Worm (Caenorhabditis elegans): ENCODE data around the gene C40A11.4.

- TF ChIP-seq snpc-4 (tag; optimal IDR thresholded peaks at IDR 0.05) (no peak), nhr-11 (tag; optimal IDR thresholded peaks at IDR 0.05) (no peak), skn-1 (tag; optimal IDR thresholded peaks at IDR 0.05) (no peak), lin-39 (tag; optimal IDR thresholded peaks at IDR 0.05) (no peak), F13H6.1 (tag; optimal IDR thresholded peaks at IDR 0.05) (no peak), nhr-129 (tag; optimal IDR thresholded peaks at IDR 0.05) (no peak), nhr-12 (tag; optimal IDR thresholded peaks at IDR 0.05) (no peak), fos-1 (tag; optimal IDR thresholded peaks at IDR 0.05) (no peak), ceh-16 (tag; optimal IDR thresholded peaks at IDR 0.05) (no peak), lsy-2 (tag; optimal IDR thresholded peaks at IDR 0.05) (no peak)
Observed at ce11 chrII:2146900-2147375, 9.7 kb downstream of the C40A11.4 start, which contains the start of gene C40A11.2.
